Comparison of ENCODE assay signal across 1 fruit fly cellular context in genomic region chr3R:27581263-27581868, dm6.
A peak's percentile ranks its signal among the peaks of the same experiment; 100 is the strongest.
TF ChIP-seq lines count a peak whose summit lies in the region.

No protein-coding gene starts in this region.

TF ChIP-seq in whole organism, embryonic, 481 proteins besides CTCF, POLR2A, EP300 and RAD21 (continued from another document and continues in another):
- TF ChIP-seq CG11398 (GFP tag; optimal IDR thresholded peaks at IDR 0.05; lab: Kevin White, UChicago) (peak; percentile 32), Nf-YA (GFP tag; IDR thresholded peaks at IDR 0.05; lab: Robert Waterston, UW) (no peak), CG4424 (GFP tag; optimal IDR thresholded peaks at IDR 0.05; lab: Kevin White, UChicago) (peak; percentile 11), lab (GFP tag; optimal IDR thresholded peaks at IDR 0.05; lab: Kevin White, UChicago) (peak; percentile 85), CG7745 (tag; optimal IDR thresholded peaks at IDR 0.05; lab: Kevin White, UChicago) (no peak), CG10274 (GFP tag; optimal IDR thresholded peaks at IDR 0.05; lab: Kevin White, UChicago) (peak; percentile 19), CG12299 (tag; optimal IDR thresholded peaks at IDR 0.05; lab: Kevin White, UChicago) (peak; percentile 59), CG11504 (tag; optimal IDR thresholded peaks at IDR 0.05; lab: Kevin White, UChicago) (peak; percentile 60), jumu (GFP tag; optimal IDR thresholded peaks at IDR 0.05; lab: Kevin White, UChicago) (peak; percentile 52), CG7357 (GFP tag; IDR thresholded peaks at IDR 0.05; lab: Robert Waterston, UW) (0 out of 3 replicates have a peak, but pooled peaks have one; percentile 32), CG4854 (GFP tag; optimal IDR thresholded peaks at IDR 0.05; lab: Kevin White, UChicago) (no peak), repo (GFP tag; optimal IDR thresholded peaks at IDR 0.05; lab: Kevin White, UChicago) (no peak), CG17912 (GFP tag; optimal IDR thresholded peaks at IDR 0.05; lab: Kevin White, UChicago) (no peak), gsb (GFP tag; IDR thresholded peaks at IDR 0.05; lab: Robert Waterston, UW) (no peak), CG10959 (GFP tag; IDR thresholded peaks at IDR 0.05; lab: Robert Waterston, UW) (no peak), gce (GFP tag; IDR thresholded peaks at IDR 0.05; lab: Robert Waterston, UW) (no peak), en (GFP tag; optimal IDR thresholded peaks at IDR 0.05; lab: Kevin White, UChicago) (no peak), hkb (optimal IDR thresholded peaks at IDR 0.05; lab: Kevin White, UChicago) (no peak), hkb (GFP tag; IDR thresholded peaks at IDR 0.05; lab: Robert Waterston, UW) (no peak), CG18011 (GFP tag; optimal IDR thresholded peaks at IDR 0.05; lab: Kevin White, UChicago) (peak; percentile 41), unc-4 (GFP tag; IDR thresholded peaks at IDR 0.05; lab: Robert Waterston, UW; ENCODE audit: partially characterized antibody) (no peak), CG12104 (GFP tag; optimal IDR thresholded peaks at IDR 0.05; lab: Kevin White, UChicago) (no peak), kay (GFP tag; optimal IDR thresholded peaks at IDR 0.05; lab: Kevin White, UChicago) (peak; percentile 52), ham (GFP tag; IDR thresholded peaks at IDR 0.05; lab: Robert Waterston, UW) (no peak), cad (GFP tag; optimal IDR thresholded peaks at IDR 0.05; lab: Kevin White, UChicago) (no peak), tll (GFP tag; optimal IDR thresholded peaks at IDR 0.05; lab: Kevin White, UChicago) (no peak), Bdp1 (GFP tag; optimal IDR thresholded peaks at IDR 0.05; lab: Kevin White, UChicago) (peak; percentile 34), CG8478 (optimal IDR thresholded peaks at IDR 0.05; lab: Kevin White, UChicago) (peak; percentile 8), dmrt99B (tag; optimal IDR thresholded peaks at IDR 0.05; lab: Kevin White, UChicago) (peak; percentile 64), NfI (GFP tag; optimal IDR thresholded peaks at IDR 0.05; lab: Kevin White, UChicago) (peak; percentile 63), Six4 (GFP tag; optimal IDR thresholded peaks at IDR 0.05; lab: Kevin White, UChicago) (no peak), croc (GFP tag; conservative IDR thresholded peaks at IDR 0.05; lab: Robert Waterston, UW) (no peak), CG6654 (GFP tag; optimal IDR thresholded peaks at IDR 0.05; lab: Kevin White, UChicago) (no peak), CG4730 (GFP tag; IDR thresholded peaks at IDR 0.05; lab: Robert Waterston, UW) (no peak), rib (GFP tag; IDR thresholded peaks at IDR 0.05; lab: Robert Waterston, UW) (no peak), CG17802 (tag; optimal IDR thresholded peaks at IDR 0.05; lab: Kevin White, UChicago) (peak; percentile 1), CG9817 (tag; optimal IDR thresholded peaks at IDR 0.05; lab: Kevin White, UChicago) (peak; percentile 24), CG9797 (GFP tag; optimal IDR thresholded peaks at IDR 0.05; lab: Kevin White, UChicago) (peak; percentile 98), tin (GFP tag; optimal IDR thresholded peaks at IDR 0.05; lab: Kevin White, UChicago) (peak; percentile 24), Usf (GFP tag; optimal IDR thresholded peaks at IDR 0.05; lab: Kevin White, UChicago) (no peak), CG11696 (GFP tag; IDR thresholded peaks at IDR 0.05; lab: Robert Waterston, UW) (no peak), tna (GFP tag; IDR thresholded peaks at IDR 0.05; lab: Robert Waterston, UW; ENCODE audit: partially characterized antibody) (no peak), maf-S (GFP tag; optimal IDR thresholded peaks at IDR 0.05; lab: Kevin White, UChicago) (no peak), CG12659 (GFP tag; optimal IDR thresholded peaks at IDR 0.05; lab: Kevin White, UChicago) (peak; percentile 79), CG2199 (GFP tag; IDR thresholded peaks at IDR 0.05; lab: Robert Waterston, UW) (no peak), CG13123 (GFP tag; optimal IDR thresholded peaks at IDR 0.05; lab: Kevin White, UChicago) (no peak), slou (GFP tag; optimal IDR thresholded peaks at IDR 0.05; lab: Kevin White, UChicago) (no peak), CG33557 (GFP tag; optimal IDR thresholded peaks at IDR 0.05; lab: Kevin White, UChicago) (peak; percentile 39), CG3281 (GFP tag; optimal IDR thresholded peaks at IDR 0.05; lab: Kevin White, UChicago) (peak; percentile 82), shn (GFP tag; optimal IDR thresholded peaks at IDR 0.05; lab: Kevin White, UChicago) (no peak), CG10147 (GFP tag; optimal IDR thresholded peaks at IDR 0.05; lab: Kevin White, UChicago) (peak; percentile 12), usp (GFP tag; optimal IDR thresholded peaks at IDR 0.05; lab: Kevin White, UChicago) (no peak), Lhr (GFP tag; optimal IDR thresholded peaks at IDR 0.05; lab: Kevin White, UChicago) (peak; percentile 70), Scr (GFP tag; IDR thresholded peaks at IDR 0.05; lab: Robert Waterston, UW; ENCODE audit: partially characterized antibody) (no peak), CG10654 (GFP tag; optimal IDR thresholded peaks at IDR 0.05; lab: Kevin White, UChicago) (no peak), Gug (GFP tag; IDR thresholded peaks at IDR 0.05; lab: Robert Waterston, UW) (peak; percentile 14; the same call in 1 of the 4 replicates), CG13296 (GFP tag; optimal IDR thresholded peaks at IDR 0.05; lab: Kevin White, UChicago) (peak; percentile 84), ab (GFP tag; optimal IDR thresholded peaks at IDR 0.05; lab: Kevin White, UChicago) (no peak), CG3407 (GFP tag; optimal IDR thresholded peaks at IDR 0.05; lab: Kevin White, UChicago) (no peak), grau (tag; optimal IDR thresholded peaks at IDR 0.05; lab: Kevin White, UChicago) (peak; percentile 68), CG16813 (GFP tag; IDR thresholded peaks at IDR 0.05; lab: Robert Waterston, UW; ENCODE audit: partially characterized antibody) (no peak), Rfx (GFP tag; IDR thresholded peaks at IDR 0.05; lab: Robert Waterston, UW) (no peak), schlank (tag; optimal IDR thresholded peaks at IDR 0.05; lab: Kevin White, UChicago) (peak; percentile 39), CG11093 (GFP tag; IDR thresholded peaks at IDR 0.05; lab: Robert Waterston, UW) (0 out of 3 replicates have a peak, but pooled peaks have one; percentile 30), az2 (GFP tag; optimal IDR thresholded peaks at IDR 0.05; lab: Kevin White, UChicago) (peak; percentile 26), ash1 (GFP tag; optimal IDR thresholded peaks at IDR 0.05; lab: Kevin White, UChicago) (no peak), Gsc (GFP tag; IDR thresholded peaks at IDR 0.05; lab: Robert Waterston, UW) (no peak), CG3995 (GFP tag; optimal IDR thresholded peaks at IDR 0.05; lab: Kevin White, UChicago) (no peak), CG17385 (GFP tag; optimal IDR thresholded peaks at IDR 0.05; lab: Kevin White, UChicago) (peak; percentile 67), ems (GFP tag; optimal IDR thresholded peaks at IDR 0.05; lab: Kevin White, UChicago) (peak; percentile 10), CG15696 (tag; optimal IDR thresholded peaks at IDR 0.05; lab: Kevin White, UChicago) (no peak), CG11085 (GFP tag; IDR thresholded peaks at IDR 0.05; lab: Robert Waterston, UW) (no peak), sim (GFP tag; IDR thresholded peaks at IDR 0.05; lab: Robert Waterston, UW) (no peak), cwo (GFP tag; optimal IDR thresholded peaks at IDR 0.05; lab: Kevin White, UChicago) (peak; percentile 61), Dll (GFP tag; IDR thresholded peaks at IDR 0.05; lab: Robert Waterston, UW; ENCODE audit: partially characterized antibody) (no peak), MESR4 (GFP tag; optimal IDR thresholded peaks at IDR 0.05; lab: Kevin White, UChicago) (no peak), grn (GFP tag; optimal IDR thresholded peaks at IDR 0.05; lab: Kevin White, UChicago) (peak; percentile 84), Nf-YB (GFP tag; optimal IDR thresholded peaks at IDR 0.05; lab: Kevin White, UChicago) (peak; percentile 20), CG18599 (GFP tag; optimal IDR thresholded peaks at IDR 0.05; lab: Kevin White, UChicago) (peak; percentile 89), aop (GFP tag; IDR thresholded peaks at IDR 0.05; lab: Robert Waterston, UW) (no peak), zfh2 (GFP tag; optimal IDR thresholded peaks at IDR 0.05; lab: Kevin White, UChicago) (peak; percentile 58), toy (GFP tag; IDR thresholded peaks at IDR 0.05; lab: Robert Waterston, UW) (no peak), seq (GFP tag; IDR thresholded peaks at IDR 0.05; lab: Robert Waterston, UW) (no peak), CG6175 (GFP tag; IDR thresholded peaks at IDR 0.05; lab: Robert Waterston, UW) (no peak), sob (GFP tag; IDR thresholded peaks at IDR 0.05; lab: Robert Waterston, UW) (no peak), CG4617 (GFP tag; optimal IDR thresholded peaks at IDR 0.05; lab: Kevin White, UChicago; ENCODE audit: borderline replicate concordance) (no peak), dan (GFP tag; IDR thresholded peaks at IDR 0.05; lab: Robert Waterston, UW) (no peak), Hr39 (optimal IDR thresholded peaks at IDR 0.05; lab: Kevin White, UChicago) (no peak), CG3726 (GFP tag; IDR thresholded peaks at IDR 0.05; lab: Robert Waterston, UW) (no peak), Oli (tag; optimal IDR thresholded peaks at IDR 0.05; lab: Kevin White, UChicago) (peak; percentile 44), CG5953 (GFP tag; IDR thresholded peaks at IDR 0.05; lab: Robert Waterston, UW) (no peak), bab2 (GFP tag; optimal IDR thresholded peaks at IDR 0.05; lab: Kevin White, UChicago) (peak; percentile 53), luna (GFP tag; optimal IDR thresholded peaks at IDR 0.05; lab: Kevin White, UChicago) (no peak), nau (GFP tag; optimal IDR thresholded peaks at IDR 0.05; lab: Kevin White, UChicago) (no peak), nerfin-1 (tag; optimal IDR thresholded peaks at IDR 0.05; lab: Kevin White, UChicago) (peak; percentile 77), Opbp (GFP tag; IDR thresholded peaks at IDR 0.05; lab: Robert Waterston, UW; ENCODE audit: partially characterized antibody) (no peak), CG6254 (GFP tag; optimal IDR thresholded peaks at IDR 0.05; lab: Kevin White, UChicago) (peak; percentile 48), pb (GFP tag; optimal IDR thresholded peaks at IDR 0.05; lab: Kevin White, UChicago) (no peak), ase (GFP tag; IDR thresholded peaks at IDR 0.05; lab: Robert Waterston, UW) (no peak), dati (GFP tag; IDR thresholded peaks at IDR 0.05; lab: Robert Waterston, UW) (no peak), HmgD (GFP tag; optimal IDR thresholded peaks at IDR 0.05; lab: Kevin White, UChicago) (peak; percentile 39), sens (GFP tag; lab: Kevin White, UChicago) (peak; percentile 95), CG11695 (GFP tag; IDR thresholded peaks at IDR 0.05; lab: Robert Waterston, UW) (no peak), CG17612 (GFP tag; IDR thresholded peaks at IDR 0.05; lab: Robert Waterston, UW) (no peak), fd3F (GFP tag; optimal IDR thresholded peaks at IDR 0.05; lab: Kevin White, UChicago) (no peak), Camta (GFP tag; optimal IDR thresholded peaks at IDR 0.05; lab: Kevin White, UChicago) (peak; percentile 54), Meics (GFP tag; optimal IDR thresholded peaks at IDR 0.05; lab: Kevin White, UChicago) (peak; percentile 76), Ets65A (GFP tag; lab: Kevin White, UChicago) (peak; percentile 93), Tbp (GFP tag; optimal IDR thresholded peaks at IDR 0.05; lab: Kevin White, UChicago) (no peak), ewg (GFP tag; optimal IDR thresholded peaks at IDR 0.05; lab: Kevin White, UChicago) (peak; percentile 92), pros (GFP tag; optimal IDR thresholded peaks at IDR 0.05; lab: Kevin White, UChicago) (no peak), gro (GFP tag; optimal IDR thresholded peaks at IDR 0.05; lab: Kevin White, UChicago) (peak; percentile 30), Sox100B (GFP tag; optimal IDR thresholded peaks at IDR 0.05; lab: Kevin White, UChicago) (no peak), CG3163 (GFP tag; optimal IDR thresholded peaks at IDR 0.05; lab: Kevin White, UChicago) (peak; percentile 45), Kr (GFP tag; optimal IDR thresholded peaks at IDR 0.05; lab: Kevin White, UChicago) (no peak), trem (tag; optimal IDR thresholded peaks at IDR 0.05; lab: Kevin White, UChicago) (peak; percentile 43), CG15269 (tag; optimal IDR thresholded peaks at IDR 0.05; lab: Kevin White, UChicago) (peak; percentile 72), CG9727 (GFP tag; optimal IDR thresholded peaks at IDR 0.05; lab: Kevin White, UChicago) (peak; percentile 15), CG4404 (GFP tag; IDR thresholded peaks at IDR 0.05; lab: Robert Waterston, UW) (no peak), BEAF-32 (GFP tag; optimal IDR thresholded peaks at IDR 0.05; lab: Kevin White, UChicago) (peak; percentile 44), oc (tag; optimal IDR thresholded peaks at IDR 0.05; lab: Kevin White, UChicago) (peak; percentile 21), amos (GFP tag; IDR thresholded peaks at IDR 0.05; lab: Robert Waterston, UW; ENCODE audit: partially characterized antibody) (no peak), CG8359 (GFP tag; optimal IDR thresholded peaks at IDR 0.05; lab: Kevin White, UChicago; ENCODE audit: borderline replicate concordance) (peak; percentile 8), HLH54F (GFP tag; optimal IDR thresholded peaks at IDR 0.05; lab: Kevin White, UChicago) (peak; percentile 52), NFAT (GFP tag; IDR thresholded peaks at IDR 0.05; lab: Robert Waterston, UW) (no peak), so (GFP tag; IDR thresholded peaks at IDR 0.05; lab: Robert Waterston, UW) (no peak), E2f2 (GFP tag; IDR thresholded peaks at IDR 0.05; lab: Robert Waterston, UW) (no peak), pfk (GFP tag; optimal IDR thresholded peaks at IDR 0.05; lab: Kevin White, UChicago) (peak; percentile 30), CG6791 (GFP tag; IDR thresholded peaks at IDR 0.05; lab: Robert Waterston, UW; ENCODE audit: partially characterized antibody) (no peak), cas (GFP tag; IDR thresholded peaks at IDR 0.05; lab: Robert Waterston, UW) (no peak), odd (GFP tag; optimal IDR thresholded peaks at IDR 0.05; lab: Kevin White, UChicago) (peak; percentile 66), gt (GFP tag; IDR thresholded peaks at IDR 0.05; lab: Robert Waterston, UW) (no peak), Atf-2 (GFP tag; optimal IDR thresholded peaks at IDR 0.05; lab: Kevin White, UChicago) (peak; percentile 54), fd64A (GFP tag; optimal IDR thresholded peaks at IDR 0.05; lab: Kevin White, UChicago) (peak; percentile 64), jing (GFP tag; optimal IDR thresholded peaks at IDR 0.05; lab: Kevin White, UChicago) (no peak), CG13894 (tag; optimal IDR thresholded peaks at IDR 0.05; lab: Kevin White, UChicago) (peak; percentile 20), Sin3A (optimal IDR thresholded peaks at IDR 0.05; lab: Kevin White, UChicago) (peak; percentile 53)
